Fruit fly (Drosophila melanogaster) whole organism, adult: Measurements from ENCODE around the gene CG14053.

Experiments
- CG12768 ChIP-seq: fragments of 200-800 bp; sonication (Bioruptor generic); optimal IDR thresholded peaks from 2 replicates; lab custom pipeline; 2017; ENCODE audit warnings: missing biosample characterization, missing genetic modification characterization, mild to moderate bottlenecking, moderate library complexity, missing genetic modification reagents
- CG1620 ChIP-seq: fragments of 200-800 bp; sonication (Bioruptor generic); optimal IDR thresholded peaks from 2 replicates; lab custom pipeline; 2016; ENCODE audit warnings: missing biosample characterization, missing genetic modification characterization
- CG7045 ChIP-seq: fragments of 200-800 bp; sonication (Bioruptor generic); optimal IDR thresholded peaks from 2 replicates; lab custom pipeline; 2017; ENCODE audit warnings: missing biosample characterization, mild to moderate bottlenecking, missing genetic modification characterization
- Clk ChIP-seq: fragments of 200-800 bp; sonication (Bioruptor generic); optimal IDR thresholded peaks from 2 replicates; lab custom pipeline; 2017; ENCODE audit warnings: missing biosample characterization, missing genetic modification characterization
- cnc ChIP-seq, 2 experiments: fragments of >200 bp; optimal IDR thresholded peaks; 2 replicates each; lab custom pipeline; 2017
- ovo ChIP-seq: fragments of 200-800 bp; sonication (Bioruptor generic); optimal IDR thresholded peaks from 2 replicates; lab custom pipeline; 2016; ENCODE audit warnings: missing biosample characterization, missing genetic modification characterization
- tj ChIP-seq: fragments of 200-800 bp; sonication (Bioruptor generic); optimal IDR thresholded peaks from 3 replicates; lab custom pipeline; 2017; ENCODE audit warnings: missing biosample characterization, mild to moderate bottlenecking, missing genetic modification characterization, moderate library complexity

DNA sequence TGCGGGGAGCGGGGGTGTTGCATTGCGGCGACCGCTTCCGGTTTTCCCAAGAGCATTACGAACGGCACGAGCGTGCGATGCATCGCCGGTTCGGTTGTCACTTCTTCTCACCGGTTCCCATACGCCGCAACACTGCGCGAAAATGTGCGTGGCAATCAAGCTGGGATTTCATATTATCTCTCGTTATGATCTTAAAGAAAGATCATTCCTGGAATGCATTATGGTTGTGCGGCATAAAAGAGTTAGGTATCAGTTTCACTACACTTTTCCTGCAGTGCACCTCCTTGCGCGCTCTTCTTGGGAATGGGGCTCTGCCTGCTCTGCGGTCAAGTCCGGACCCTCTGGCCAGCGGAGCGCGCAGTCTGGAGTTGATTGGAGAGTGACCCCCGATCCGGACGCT is 27.6 kb downstream of the CG14053 start:
- TF ChIP-seq ovo (GFP tag; lab: Kevin White, UChicago) (no peak), cnc (optimal IDR thresholded peaks at IDR 0.05; lab: Kevin White, UChicago) (no peak), Clk (no peak), CG12768 (GFP tag; lab: Kevin White, UChicago) (no peak), tj (no peak), CG7045 (no peak), CG1620 (GFP tag; lab: Kevin White, UChicago) (no peak)
